Fruit fly (Drosophila melanogaster) whole organism, embryonic: ENCODE data around the gene CG33120.
A peak's percentile ranks its signal among the peaks of the same experiment; 100 is the strongest.

Source experiments
- Bdp1 ChIP-seq: fragments of 200-800 bp; sonication (Bioruptor generic); optimal IDR thresholded peaks from 3 replicates; lab custom pipeline; 2016; ENCODE audit warnings: missing biosample characterization, missing genetic modification characterization
- C15 ChIP-seq: fragments of 200-800 bp; sonication (Bioruptor generic); IDR thresholded peaks from 3 replicates; pipeline ENCODE4 v1.3.6; 2022; ENCODE audit warnings: missing biosample characterization, missing genetic modification characterization
- CG10274 ChIP-seq: fragments of 200-800 bp; sonication (Bioruptor generic); optimal IDR thresholded peaks from 3 replicates; lab custom pipeline; 2017; ENCODE audit warnings: missing biosample characterization, mild to moderate bottlenecking, missing genetic modification characterization
- CG10543 ChIP-seq: fragments of 200-800 bp; sonication (Bioruptor generic); optimal IDR thresholded peaks from 3 replicates; lab custom pipeline; 2017; ENCODE audit warnings: missing biosample characterization, mild to moderate bottlenecking, missing genetic modification characterization, moderate library complexity
- CG10959 ChIP-seq: fragments of 200-800 bp; sonication (Bioruptor generic); IDR thresholded peaks from 2 replicates; pipeline ENCODE4 v1.3.6; 2022; ENCODE audit warnings: missing biosample characterization, missing genetic modification characterization
- CG11723 ChIP-seq: fragments of 200-800 bp; sonication (Bioruptor generic); optimal IDR thresholded peaks from 2 replicates; lab custom pipeline; 2017; ENCODE audit warnings: missing biosample characterization, mild to moderate bottlenecking, missing genetic modification characterization
- CG12155 ChIP-seq: fragments of 200-800 bp; sonication (Bioruptor generic); optimal IDR thresholded peaks from 3 replicates; lab custom pipeline; 2016; ENCODE audit warnings: missing biosample characterization, missing genetic modification characterization
- CG12219 ChIP-seq: fragments of 200-800 bp; sonication (Bioruptor generic); optimal IDR thresholded peaks from 3 replicates; lab custom pipeline; 2018; ENCODE audit warnings: missing biosample characterization, mild to moderate bottlenecking, missing genetic modification characterization
- CG13894 ChIP-seq: fragments of 200-800 bp; sonication (Bioruptor generic); optimal IDR thresholded peaks from 3 replicates; lab custom pipeline; 2018; ENCODE audit warnings: missing biosample characterization, mild to moderate bottlenecking, missing genetic modification characterization, moderate library complexity
- CG1832 ChIP-seq: fragments of 200-800 bp; sonication (Bioruptor generic); optimal IDR thresholded peaks from 2 replicates; lab custom pipeline; 2017; ENCODE audit warnings: missing biosample characterization, mild to moderate bottlenecking, missing genetic modification characterization, inconsistent platforms
- CG18476 ChIP-seq: fragments of 200-800 bp; sonication (Bioruptor generic); optimal IDR thresholded peaks from 2 replicates; lab custom pipeline; 2016; ENCODE audit warnings: missing biosample characterization, mild to moderate bottlenecking, missing genetic modification characterization
- CG30020 ChIP-seq: fragments of 200-800 bp; optimal IDR thresholded peaks from 2 replicates; lab custom pipeline; 2019; ENCODE audit warnings: missing biosample characterization, mild to moderate bottlenecking, missing genetic modification characterization, moderate library complexity
- CG34376 ChIP-seq: fragments of 200-800 bp; sonication (Bioruptor generic); optimal IDR thresholded peaks from 2 replicates; lab custom pipeline; 2018; ENCODE audit warnings: missing biosample characterization, mild to moderate bottlenecking, missing genetic modification characterization
- CG3847 ChIP-seq: fragments of 200-800 bp; sonication (Bioruptor generic); IDR thresholded peaks from 2 replicates; pipeline ENCODE4 v1.3.6; 2022; ENCODE audit warnings: missing biosample characterization, missing genetic modification characterization
- CG4854 ChIP-seq: fragments of 200-800 bp; sonication (Bioruptor generic); optimal IDR thresholded peaks from 2 replicates; lab custom pipeline; 2016; ENCODE audit warnings: missing biosample characterization, missing genetic modification characterization, inconsistent platforms
- CG7372 ChIP-seq: fragments of 200-800 bp; sonication (Bioruptor generic); IDR thresholded peaks from 2 replicates; pipeline ENCODE4 v1.3.6; 2022; ENCODE audit warnings: missing biosample characterization, missing genetic modification characterization
- CG7786 ChIP-seq: fragments of 200-800 bp; sonication (Bioruptor generic); optimal IDR thresholded peaks from 2 replicates; lab custom pipeline; 2016; ENCODE audit warnings: missing biosample characterization, missing genetic modification characterization
- CG8281 ChIP-seq: fragments of 200-800 bp; sonication (Bioruptor generic); optimal IDR thresholded peaks from 2 replicates; lab custom pipeline; 2018; ENCODE audit warnings: missing biosample characterization, mild to moderate bottlenecking, missing genetic modification characterization, moderate library complexity
- CG8478 ChIP-seq: fragments of >200 bp; optimal IDR thresholded peaks from 2 replicates; lab custom pipeline; 2018
- CG9797 ChIP-seq: fragments of 200-800 bp; sonication (Bioruptor generic); optimal IDR thresholded peaks from 3 replicates; lab custom pipeline; 2018; ENCODE audit warnings: missing biosample characterization, mild to moderate bottlenecking, missing genetic modification characterization
- CG9932 ChIP-seq: fragments of 200-800 bp; sonication (Bioruptor generic); IDR thresholded peaks from 2 replicates; pipeline ENCODE4 v1.3.6; 2022; ENCODE audit warnings: missing biosample characterization, missing genetic modification characterization
- CrebB ChIP-seq: fragments of 200-800 bp; sonication (Bioruptor generic); optimal IDR thresholded peaks from 3 replicates; lab custom pipeline; 2018; ENCODE audit warnings: missing biosample characterization, mild to moderate bottlenecking, missing genetic modification characterization
- Deaf1 ChIP-seq: fragments of 200-800 bp; optimal IDR thresholded peaks from 3 replicates; lab custom pipeline; 2019; ENCODE audit warnings: missing biosample characterization, mild to moderate bottlenecking, missing genetic modification characterization, moderate library complexity
- Fer2 ChIP-seq: fragments of 200-800 bp; sonication (Bioruptor generic); optimal IDR thresholded peaks from 2 replicates; lab custom pipeline; 2018; ENCODE audit warnings: missing biosample characterization, mild to moderate bottlenecking, missing genetic modification characterization, moderate library complexity
- GATAe ChIP-seq: fragments of 200-800 bp; sonication (Bioruptor generic); conservative IDR thresholded peaks from 2 replicates; pipeline ENCODE4 v1.3.6; 2022; ENCODE audit warnings: missing biosample characterization, missing genetic modification characterization
- Jarid2 ChIP-seq: fragments of 200-800 bp; sonication (Bioruptor generic); optimal IDR thresholded peaks from 3 replicates; lab custom pipeline; 2017; ENCODE audit warnings: mild to moderate bottlenecking, missing biosample characterization, missing genetic modification reagents, missing genetic modification characterization
- Lhr ChIP-seq: fragments of 200-800 bp; sonication (Bioruptor generic); optimal IDR thresholded peaks from 3 replicates; lab custom pipeline; 2017; ENCODE audit warnings: mild to moderate bottlenecking, missing biosample characterization, missing genetic modification reagents, missing genetic modification characterization
- Mes4 ChIP-seq: fragments of 200-800 bp; sonication (Bioruptor generic); optimal IDR thresholded peaks from 2 replicates; lab custom pipeline; 2016; ENCODE audit warnings: missing biosample characterization, missing genetic modification characterization
- Nf-YB ChIP-seq: fragments of 200-800 bp; sonication (Bioruptor generic); optimal IDR thresholded peaks from 3 replicates; lab custom pipeline; 2019; ENCODE audit warnings: missing biosample characterization, mild to moderate bottlenecking, missing genetic modification characterization, moderate library complexity
- Oaz ChIP-seq: fragments of 200-800 bp; sonication (Bioruptor generic); IDR thresholded peaks from 2 replicates; pipeline ENCODE4 v1.3.6; 2022; ENCODE audit warnings: missing biosample characterization, missing genetic modification characterization
- Poxn ChIP-seq: fragments of 200-800 bp; sonication (Bioruptor generic); IDR thresholded peaks from 2 replicates; pipeline ENCODE4 v1.3.6; 2022; ENCODE audit warnings: missing biosample characterization, missing genetic modification characterization
- Tbp ChIP-seq: fragments of >200 bp; optimal IDR thresholded peaks from 2 replicates; lab custom pipeline; 2018; ENCODE audit warnings: missing biosample characterization, missing genetic modification characterization
- Usf ChIP-seq: fragments of 200-800 bp; sonication (Bioruptor generic); optimal IDR thresholded peaks from 2 replicates; lab custom pipeline; 2017; ENCODE audit warnings: missing genotype, missing biosample characterization, missing genetic modification characterization
- Xbp1 ChIP-seq: fragments of 200-800 bp; sonication (Bioruptor generic); optimal IDR thresholded peaks from 3 replicates; lab custom pipeline; 2016; ENCODE audit warnings: missing biosample characterization, mild to moderate bottlenecking, missing genetic modification characterization
- ab ChIP-seq: fragments of 200-800 bp; sonication (Bioruptor generic); optimal IDR thresholded peaks from 2 replicates; lab custom pipeline; 2016; ENCODE audit warnings: missing biosample characterization, missing genetic modification characterization
- ara ChIP-seq: fragments of 200-800 bp; sonication (Bioruptor generic); IDR thresholded peaks from 2 replicates; pipeline ENCODE4 v1.3.6; 2022; ENCODE audit warnings: missing biosample characterization, missing genetic modification characterization
- ase ChIP-seq: fragments of 200-800 bp; sonication (Bioruptor generic); IDR thresholded peaks from 3 replicates; pipeline ENCODE4 v1.3.6; 2022; ENCODE audit warnings: missing biosample characterization, missing genetic modification characterization
- bbx ChIP-seq: fragments of 200-800 bp; sonication (Bioruptor generic); IDR thresholded peaks from 2 replicates; pipeline ENCODE4 v1.3.6; 2022; ENCODE audit warnings: missing biosample characterization, missing genetic modification characterization; ENCODE audit not compliant: partially characterized antibody
- dati ChIP-seq: fragments of 200-800 bp; sonication (Bioruptor generic); IDR thresholded peaks from 2 replicates; pipeline ENCODE4 v1.3.6; 2022; ENCODE audit warnings: missing biosample characterization, missing genetic modification characterization
- en ChIP-seq: fragments of 200-800 bp; sonication (Bioruptor generic); optimal IDR thresholded peaks from 2 replicates; lab custom pipeline; 2016; ENCODE audit warnings: missing biosample characterization, missing genetic modification characterization
- fd64A ChIP-seq: fragments of 200-800 bp; sonication (Bioruptor generic); optimal IDR thresholded peaks from 3 replicates; lab custom pipeline; 2018; ENCODE audit warnings: missing biosample characterization, mild to moderate bottlenecking, missing genetic modification characterization
- hb ChIP-seq: fragments of 200-800 bp; sonication (Bioruptor generic); IDR thresholded peaks from 3 replicates; pipeline ENCODE4 v1.3.6; 2022; ENCODE audit warnings: missing biosample characterization, missing genetic modification characterization; ENCODE audit not compliant: partially characterized antibody
- jing ChIP-seq: fragments of 200-800 bp; sonication (Bioruptor generic); optimal IDR thresholded peaks from 2 replicates; lab custom pipeline; 2018; ENCODE audit warnings: missing biosample characterization, mild to moderate bottlenecking, missing genetic modification characterization
- lbe ChIP-seq: fragments of 200-800 bp; sonication (Bioruptor generic); optimal IDR thresholded peaks from 2 replicates; lab custom pipeline; 2016; ENCODE audit warnings: missing biosample characterization, mild to moderate bottlenecking, missing genetic modification characterization
- peb ChIP-seq: fragments of 200-800 bp; sonication (Bioruptor generic); IDR thresholded peaks from 2 replicates; pipeline ENCODE4 v1.3.6; 2022; ENCODE audit warnings: missing biosample characterization, missing genetic modification characterization
- pum ChIP-seq: fragments of 200-800 bp; sonication (Bioruptor generic); optimal IDR thresholded peaks from 2 replicates; lab custom pipeline; 2016; ENCODE audit warnings: missing biosample characterization, missing genetic modification characterization
- sens-2 ChIP-seq: fragments of 200-800 bp; sonication (Bioruptor generic); IDR thresholded peaks from 2 replicates; pipeline ENCODE4 v1.3.6; 2022; ENCODE audit warnings: missing biosample characterization, missing genetic modification characterization
- sima ChIP-seq: fragments of 200-800 bp; sonication (Bioruptor generic); optimal IDR thresholded peaks from 2 replicates; lab custom pipeline; 2016; ENCODE audit warnings: missing biosample characterization, missing genetic modification characterization
- slbo ChIP-seq: fragments of 200-800 bp; sonication (Bioruptor generic); IDR thresholded peaks from 2 replicates; pipeline ENCODE4 v1.3.6; 2022; ENCODE audit warnings: missing biosample characterization, missing genetic modification characterization
- tll ChIP-seq, 2 experiments: fragments of 200-800 bp in 1 of 2; fragments of >200 bp in 1 of 2; sonication (Bioruptor generic) in 1 of 2; optimal IDR thresholded peaks; 2 replicates each; lab custom pipeline; 2017 to 2019; ENCODE audit warnings: missing biosample characterization in 2 of 2, missing genetic modification characterization in 2 of 2, mild to moderate bottlenecking in 1 of 2, moderate library complexity in 1 of 2
- vnd ChIP-seq: fragments of 200-800 bp; sonication (Bioruptor generic); IDR thresholded peaks from 3 replicates; pipeline ENCODE4 v1.3.6; 2022; ENCODE audit warnings: missing biosample characterization, missing genetic modification characterization; ENCODE audit not compliant: partially characterized antibody

CG33120 gene

dm6 chr2L:18890087-18890486 lies 45.7 kb upstream of the CG33120 start (continued):
- TF ChIP-seq lbe (GFP tag; lab: Kevin White, UChicago): peak; percentile 33
- peak; percentile 47 for TF ChIP-seq ab (GFP tag; lab: Kevin White, UChicago)
- 0 out of 2 replicates have a peak, but pooled peaks have one; percentile 14 for TF ChIP-seq Oaz
- TF ChIP-seq ase (GFP tag; lab: Robert Waterston, UW): peak; percentile 66; the same call in 1 of the 3 replicates
- TF ChIP-seq CG30020: peak; percentile 27
- no peak for TF ChIP-seq C15 (GFP tag; lab: Robert Waterston, UW)
- TF ChIP-seq sens-2 (GFP tag; lab: Robert Waterston, UW): peak; percentile 69
- TF ChIP-seq pum: peak; percentile 83
- TF ChIP-seq CG10543 (GFP tag; lab: Kevin White, UChicago): no peak
- peak; percentile 19 for TF ChIP-seq Deaf1
- TF ChIP-seq CG1832 (GFP tag; lab: Kevin White, UChicago): no peak
- no peak for TF ChIP-seq CG9932
- TF ChIP-seq fd64A (GFP tag; lab: Kevin White, UChicago): peak; percentile 49
- peak; percentile 57 for TF ChIP-seq slbo (GFP tag; lab: Robert Waterston, UW)
- TF ChIP-seq Tbp (GFP tag; lab: Kevin White, UChicago): no peak
- TF ChIP-seq sima (GFP tag; lab: Kevin White, UChicago): no peak
- TF ChIP-seq CG12155 (GFP tag; lab: Kevin White, UChicago): peak; percentile 60
- TF ChIP-seq Nf-YB: peak; percentile 57
- TF ChIP-seq CG3847 (GFP tag; lab: Robert Waterston, UW): peak; percentile 48
- peak; percentile 15 for TF ChIP-seq Jarid2 (GFP tag; lab: Kevin White, UChicago)
- TF ChIP-seq Lhr: peak; percentile 58
- peak; percentile 22 for TF ChIP-seq CG8281 (tag; lab: Kevin White, UChicago)
- no peak for TF ChIP-seq GATAe (GFP tag; lab: Robert Waterston, UW)
- peak; percentile 74 for TF ChIP-seq CG12219
- no peak for TF ChIP-seq CG9797 (GFP tag; lab: Kevin White, UChicago)
- peak; percentile 56 for TF ChIP-seq CG4854 (GFP tag; lab: Kevin White, UChicago)
- TF ChIP-seq CG7372: peak; percentile 35; the same call in 1 of the 2 replicates
- TF ChIP-seq CG8478 (lab: Kevin White, UChicago): no peak
- TF ChIP-seq CG10274 (GFP tag; lab: Kevin White, UChicago): no peak
- peak; percentile 19 for TF ChIP-seq CrebB
- TF ChIP-seq Bdp1 (GFP tag; lab: Kevin White, UChicago): peak; percentile 52
- peak; percentile 70 for TF ChIP-seq CG18476
- TF ChIP-seq Xbp1 (GFP tag; lab: Kevin White, UChicago): peak; percentile 79
- no peak for TF ChIP-seq bbx (GFP tag; lab: Robert Waterston, UW)
- TF ChIP-seq CG11723 (GFP tag; lab: Kevin White, UChicago): peak; percentile 50
- TF ChIP-seq Usf (GFP tag; lab: Kevin White, UChicago): peak; percentile 72
- TF ChIP-seq tll (GFP tag; optimal IDR thresholded peaks at IDR 0.05; lab: Kevin White, UChicago): peak in 1 of 2 experiments; percentile 94
- TF ChIP-seq CG7786: peak; percentile 62
- no peak for TF ChIP-seq Poxn (GFP tag; lab: Robert Waterston, UW)
- TF ChIP-seq CG10959 (GFP tag; lab: Robert Waterston, UW): peak; percentile 92
- TF ChIP-seq jing (GFP tag; lab: Kevin White, UChicago): peak; percentile 47
- no peak for TF ChIP-seq dati (GFP tag; lab: Robert Waterston, UW)
- no peak for TF ChIP-seq CG13894 (tag; lab: Kevin White, UChicago)
- TF ChIP-seq en (GFP tag; lab: Kevin White, UChicago): peak; percentile 72
- TF ChIP-seq Fer2 (tag; lab: Kevin White, UChicago): no peak
- peak; percentile 87 for TF ChIP-seq ara (GFP tag; lab: Robert Waterston, UW)
- peak; percentile 70 for TF ChIP-seq Mes4 (GFP tag; lab: Kevin White, UChicago)
- TF ChIP-seq CG34376 (GFP tag; lab: Kevin White, UChicago): no peak
- no peak for TF ChIP-seq vnd (GFP tag; lab: Robert Waterston, UW)
- TF ChIP-seq peb: 0 out of 2 replicates have a peak, but pooled peaks have one; percentile 55
- no peak for TF ChIP-seq hb (GFP tag; lab: Robert Waterston, UW)
